Fruit fly (Drosophila melanogaster) whole organism, embryonic: ENCODE data around the gene CG14515.

Source experiments
- CG10267 ChIP-seq: fragments of 200-800 bp; sonication (Bioruptor generic); optimal IDR thresholded peaks from 2 replicates; lab custom pipeline; 2018; ENCODE audit warnings: missing biosample characterization, mild to moderate bottlenecking, missing genetic modification characterization, moderate library complexity
- CG12659 ChIP-seq: fragments of 200-800 bp; sonication (Bioruptor generic); optimal IDR thresholded peaks from 3 replicates; lab custom pipeline; 2017; ENCODE audit warnings: mild to moderate bottlenecking, missing biosample characterization, missing genetic modification reagents, missing genetic modification characterization
- CG13424 ChIP-seq: fragments of 200-800 bp; sonication (Bioruptor generic); optimal IDR thresholded peaks from 2 replicates; lab custom pipeline; 2019; ENCODE audit warnings: missing biosample characterization, mild to moderate bottlenecking, missing genetic modification characterization, moderate library complexity
- CG15514 ChIP-seq: fragments of 200-800 bp; sonication (Bioruptor generic); optimal IDR thresholded peaks from 3 replicates; lab custom pipeline; 2017; ENCODE audit warnings: missing biosample characterization, missing genetic modification characterization, mild to moderate bottlenecking, moderate library complexity, missing genetic modification reagents
- CG1603 ChIP-seq: fragments of 200-800 bp; sonication (Bioruptor generic); optimal IDR thresholded peaks from 2 replicates; lab custom pipeline; 2019; ENCODE audit warnings: missing biosample characterization, mild to moderate bottlenecking, missing genetic modification characterization, moderate library complexity
- CG18262 ChIP-seq: fragments of 200-800 bp; optimal IDR thresholded peaks from 3 replicates; lab custom pipeline; 2019; ENCODE audit warnings: missing biosample characterization, mild to moderate bottlenecking, missing genetic modification characterization, moderate library complexity
- CG18599 ChIP-seq: fragments of 200-800 bp; sonication (Bioruptor generic); optimal IDR thresholded peaks from 3 replicates; lab custom pipeline; 2017; ENCODE audit warnings: missing biosample characterization, missing genetic modification characterization, mild to moderate bottlenecking, moderate library complexity, missing genetic modification reagents
- CG2120 ChIP-seq: fragments of 200-800 bp; sonication (Bioruptor generic); optimal IDR thresholded peaks from 3 replicates; lab custom pipeline; 2016; ENCODE audit warnings: missing biosample characterization, missing genetic modification characterization
- CG2129 ChIP-seq: fragments of 200-800 bp; sonication (Bioruptor generic); IDR thresholded peaks from 2 replicates; pipeline ENCODE4 v1.3.6; 2022; ENCODE audit warnings: missing biosample characterization, missing genetic modification characterization; ENCODE audit not compliant: partially characterized antibody
- CG2889 ChIP-seq: fragments of 200-800 bp; sonication (Bioruptor generic); IDR thresholded peaks from 3 replicates; pipeline ENCODE4 v1.3.6; 2022; ENCODE audit warnings: missing biosample characterization, missing genetic modification characterization
- CG31365 ChIP-seq: fragments of 200-800 bp; sonication (Bioruptor generic); optimal IDR thresholded peaks from 2 replicates; lab custom pipeline; 2018; ENCODE audit warnings: missing biosample characterization, mild to moderate bottlenecking, missing genetic modification characterization
- CG33213 ChIP-seq: fragments of 200-800 bp; sonication (Bioruptor generic); optimal IDR thresholded peaks from 3 replicates; lab custom pipeline; 2016; ENCODE audit warnings: missing biosample characterization, missing genetic modification characterization
- CG3995 ChIP-seq: fragments of 200-800 bp; sonication (Bioruptor generic); optimal IDR thresholded peaks from 3 replicates; lab custom pipeline; 2016; ENCODE audit warnings: missing biosample characterization, missing genetic modification characterization
- CG4617 ChIP-seq: fragments of 200-800 bp; sonication (Bioruptor generic); optimal IDR thresholded peaks from 3 replicates; lab custom pipeline; 2016; ENCODE audit warnings: missing biosample characterization, missing genetic modification characterization, borderline replicate concordance
- CG7271 ChIP-seq: fragments of 200-800 bp; sonication (Bioruptor generic); optimal IDR thresholded peaks from 2 replicates; lab custom pipeline; 2018; ENCODE audit warnings: missing biosample characterization, mild to moderate bottlenecking, missing genetic modification characterization, moderate library complexity
- CG8281 ChIP-seq: fragments of 200-800 bp; sonication (Bioruptor generic); optimal IDR thresholded peaks from 2 replicates; lab custom pipeline; 2018; ENCODE audit warnings: missing biosample characterization, mild to moderate bottlenecking, missing genetic modification characterization, moderate library complexity
- CG8290 ChIP-seq, 3 experiments: fragments of 200-800 bp; sonication (Bioruptor generic); optimal IDR thresholded peaks; 2 replicates each; lab custom pipeline; 2016 to 2019; ENCODE audit warnings: missing biosample characterization in 3 of 3, missing genetic modification characterization in 3 of 3, mild to moderate bottlenecking in 2 of 3, moderate library complexity in 1 of 3
- Camta ChIP-seq: fragments of 200-800 bp; sonication (Bioruptor generic); optimal IDR thresholded peaks from 2 replicates; lab custom pipeline; 2016; ENCODE audit warnings: missing biosample characterization, missing genetic modification characterization
- D ChIP-seq, 2 experiments: fragments of 200-800 bp in 1 of 2; fragments of >200 bp in 1 of 2; sonication (Bioruptor generic) in 1 of 2; optimal IDR thresholded peaks; 2 replicates in 1 of 2; 3 replicates in 1 of 2; lab custom pipeline; 2017; ENCODE audit warnings: mild to moderate bottlenecking in 1 of 2, missing biosample characterization in 1 of 2, missing genetic modification characterization in 1 of 2, missing genetic modification reagents in 1 of 2
- E2f2 ChIP-seq: fragments of 200-800 bp; sonication (Bioruptor generic); IDR thresholded peaks from 2 replicates; pipeline ENCODE4 v1.3.6; 2022; ENCODE audit warnings: missing biosample characterization, missing genetic modification characterization
- Ets65A ChIP-seq: fragments of 200-800 bp; sonication (Bioruptor generic); peaks from one replicate; lab custom pipeline; 2016; ENCODE audit warnings: missing biosample characterization, missing genetic modification characterization
- Fer1 ChIP-seq: fragments of 200-800 bp; sonication (Bioruptor generic); optimal IDR thresholded peaks from 2 replicates; lab custom pipeline; 2017; ENCODE audit warnings: missing biosample characterization, mild to moderate bottlenecking, missing genetic modification characterization
- HmgD ChIP-seq: fragments of 200-800 bp; sonication (Bioruptor generic); optimal IDR thresholded peaks from 3 replicates; lab custom pipeline; 2016; ENCODE audit warnings: missing biosample characterization, missing genetic modification characterization
- HmgZ ChIP-seq: fragments of 200-800 bp; sonication (Bioruptor generic); optimal IDR thresholded peaks from 2 replicates; lab custom pipeline; 2018; ENCODE audit warnings: missing biosample characterization, mild to moderate bottlenecking, missing genetic modification characterization
- Hmr ChIP-seq: fragments of 200-800 bp; sonication (Bioruptor generic); optimal IDR thresholded peaks from 3 replicates; lab custom pipeline; 2017; ENCODE audit warnings: mild to moderate bottlenecking, missing biosample characterization, missing genetic modification reagents, missing genetic modification characterization
- MESR4 ChIP-seq: fragments of 200-800 bp; sonication (Bioruptor generic); optimal IDR thresholded peaks from 2 replicates; lab custom pipeline; 2018; ENCODE audit warnings: missing biosample characterization, mild to moderate bottlenecking, missing genetic modification characterization, moderate library complexity
- Nf-YC ChIP-seq: fragments of 200-800 bp; optimal IDR thresholded peaks from 3 replicates; lab custom pipeline; 2019; ENCODE audit warnings: missing biosample characterization, mild to moderate bottlenecking, missing genetic modification characterization, moderate library complexity
- Rfx ChIP-seq: fragments of 200-800 bp; sonication (Bioruptor generic); IDR thresholded peaks from 2 replicates; pipeline ENCODE4 v1.3.6; 2022; ENCODE audit warnings: missing biosample characterization, missing genetic modification characterization
- Spps ChIP-seq: fragments of 200-800 bp; sonication (Bioruptor generic); optimal IDR thresholded peaks from 2 replicates; lab custom pipeline; 2018; ENCODE audit warnings: missing biosample characterization, mild to moderate bottlenecking, missing genetic modification characterization
- Trl ChIP-seq, 3 experiments: fragments of >200 bp in 2 of 3; fragments of 200-800 bp in 1 of 3; sonication (Bioruptor generic) in 1 of 3; optimal IDR thresholded peaks; 2 replicates in 1 of 3; 3 replicates in 2 of 3; lab custom pipeline; 2016 to 2017; ENCODE audit warnings: missing biosample characterization in 1 of 3, missing genetic modification characterization in 1 of 3
- chinmo ChIP-seq: fragments of 200-800 bp; sonication (Bioruptor generic); IDR thresholded peaks from 4 replicates; pipeline ENCODE4 v1.3.6; 2022; ENCODE audit warnings: missing biosample characterization, missing genetic modification characterization; ENCODE audit not compliant: partially characterized antibody
- dan ChIP-seq: fragments of 200-800 bp; sonication (Bioruptor generic); IDR thresholded peaks from 2 replicates; pipeline ENCODE4 v1.3.6; 2022; ENCODE audit warnings: missing biosample characterization, missing genetic modification characterization
- eve ChIP-seq, 2 experiments: fragments of >200 bp; optimal IDR thresholded peaks; 2 replicates each; lab custom pipeline; 2017; ENCODE audit warnings: missing biosample characterization in 2 of 2, missing genetic modification characterization in 2 of 2
- gfzf ChIP-seq: fragments of 200-800 bp; sonication (Bioruptor generic); optimal IDR thresholded peaks from 2 replicates; lab custom pipeline; 2016; ENCODE audit warnings: missing biosample characterization, mild to moderate bottlenecking, missing genetic modification characterization, moderate library complexity
- gro ChIP-seq: fragments of 200-800 bp; sonication (Bioruptor generic); optimal IDR thresholded peaks from 2 replicates; lab custom pipeline; 2016; ENCODE audit warnings: missing biosample characterization, missing genetic modification characterization
- hbn ChIP-seq: fragments of 200-800 bp; sonication (Bioruptor generic); IDR thresholded peaks from 2 replicates; pipeline ENCODE4 v1.3.6; 2022; ENCODE audit warnings: missing biosample characterization, missing genetic modification characterization; ENCODE audit not compliant: partially characterized antibody
- knrl ChIP-seq: fragments of 200-800 bp; sonication (Bioruptor generic); IDR thresholded peaks from 3 replicates; pipeline ENCODE4 v1.3.6; 2022; ENCODE audit warnings: missing biosample characterization, missing genetic modification characterization; ENCODE audit not compliant: partially characterized antibody
- mld ChIP-seq: fragments of 200-800 bp; sonication (Bioruptor generic); IDR thresholded peaks from 3 replicates; pipeline ENCODE4 v1.3.6; 2022; ENCODE audit warnings: missing biosample characterization, missing genetic modification characterization; ENCODE audit not compliant: partially characterized antibody
- oc ChIP-seq: fragments of 200-800 bp; sonication (Bioruptor generic); optimal IDR thresholded peaks from 2 replicates; lab custom pipeline; 2018; ENCODE audit warnings: missing biosample characterization, mild to moderate bottlenecking, missing genetic modification characterization, moderate library complexity
- pb ChIP-seq: fragments of 200-800 bp; sonication (Bioruptor generic); optimal IDR thresholded peaks from 3 replicates; lab custom pipeline; 2016; ENCODE audit warnings: missing biosample characterization, missing genetic modification characterization
- tap ChIP-seq: fragments of 200-800 bp; optimal IDR thresholded peaks from 3 replicates; lab custom pipeline; 2019; ENCODE audit warnings: missing biosample characterization, mild to moderate bottlenecking, missing genetic modification characterization, moderate library complexity
- tll ChIP-seq, 2 experiments: fragments of 200-800 bp in 1 of 2; fragments of >200 bp in 1 of 2; sonication (Bioruptor generic) in 1 of 2; optimal IDR thresholded peaks; 2 replicates each; lab custom pipeline; 2017 to 2019; ENCODE audit warnings: missing biosample characterization in 2 of 2, missing genetic modification characterization in 2 of 2, mild to moderate bottlenecking in 1 of 2, moderate library complexity in 1 of 2
- unc-4 ChIP-seq: fragments of 200-800 bp; sonication (Bioruptor generic); IDR thresholded peaks from 2 replicates; pipeline ENCODE4 v1.3.6; 2022; ENCODE audit warnings: missing biosample characterization, missing genetic modification characterization; ENCODE audit not compliant: partially characterized antibody
- unpg ChIP-seq: fragments of 200-800 bp; sonication (Bioruptor generic); optimal IDR thresholded peaks from 3 replicates; lab custom pipeline; 2018; ENCODE audit warnings: missing biosample characterization, mild to moderate bottlenecking, missing genetic modification characterization, moderate library complexity
- zf30C ChIP-seq: fragments of 200-800 bp; sonication (Bioruptor generic); optimal IDR thresholded peaks from 3 replicates; lab custom pipeline; 2018; ENCODE audit warnings: missing biosample characterization, mild to moderate bottlenecking, missing genetic modification characterization

The CG14515 gene

dm6 chr3R:29222891-29223842 lies 25.8 kb downstream of the CG14515 start, which contains the start of the genes Cisd2 and Brd8:
Cisd2 (minus strand) TSS chr3R:29223428.
Brd8 (plus strand) TSS chr3R:29223485.
- TF ChIP-seq D (optimal IDR thresholded peaks at IDR 0.05; lab: Kevin White, UChicago) (no peak), D (GFP tag; optimal IDR thresholded peaks at IDR 0.05; lab: Kevin White, UChicago) (no peak), tll (GFP tag; optimal IDR thresholded peaks at IDR 0.05; lab: Kevin White, UChicago) (no peak), HmgZ (tag; lab: Kevin White, UChicago) (peak; percentile 31), CG10267 (tag; lab: Kevin White, UChicago) (peak; percentile 38), CG33213 (GFP tag; lab: Kevin White, UChicago) (peak; percentile 30), Camta (GFP tag; lab: Kevin White, UChicago) (no peak), zf30C (GFP tag; lab: Kevin White, UChicago) (no peak), Hmr (no peak), Rfx (peak; percentile 21; the same call in 1 of the 2 replicates), unpg (GFP tag; lab: Kevin White, UChicago) (no peak), oc (no peak), MESR4 (GFP tag; lab: Kevin White, UChicago) (peak; percentile 78), CG2120 (peak; percentile 7), hbn (peak; percentile 88), Ets65A (GFP tag; lab: Kevin White, UChicago) (peak; percentile 36), tap (tag; lab: Kevin White, UChicago) (no peak), CG31365 (tag; lab: Kevin White, UChicago) (no peak), CG7271 (tag; lab: Kevin White, UChicago) (no peak), CG8290 (GFP tag; optimal IDR thresholded peaks at IDR 0.05; lab: Kevin White, UChicago) (no peak), CG8290 (tag; optimal IDR thresholded peaks at IDR 0.05; lab: Kevin White, UChicago) (peak in 1 of 2 experiments; percentile 51), gfzf (peak; percentile 53), unc-4 (peak; percentile 91), mld (GFP tag; lab: Robert Waterston, UW) (peak; percentile 94), chinmo (GFP tag; lab: Robert Waterston, UW) (peak; percentile 97), CG1603 (tag; lab: Kevin White, UChicago) (peak; percentile 73), Nf-YC (peak; percentile 28), CG4617 (GFP tag; lab: Kevin White, UChicago) (peak; percentile 85), HmgD (GFP tag; lab: Kevin White, UChicago) (peak; percentile 44), Trl (optimal IDR thresholded peaks at IDR 0.05; lab: Kevin White, UChicago) (no peak), Trl (GFP tag; optimal IDR thresholded peaks at IDR 0.05; lab: Kevin White, UChicago) (no peak), CG13424 (tag; lab: Kevin White, UChicago) (no peak), CG2129 (GFP tag; lab: Robert Waterston, UW) (peak; percentile 74; the same call in 1 of the 2 replicates), CG18262 (no peak), CG2889 (no peak), CG12659 (GFP tag; lab: Kevin White, UChicago) (peak; percentile 69), knrl (GFP tag; lab: Robert Waterston, UW) (peak; percentile 88), CG18599 (GFP tag; lab: Kevin White, UChicago) (no peak), E2f2 (GFP tag; lab: Robert Waterston, UW) (peak; percentile 62), CG15514 (GFP tag; lab: Kevin White, UChicago) (peak; percentile 84), dan (no peak), CG8281 (tag; lab: Kevin White, UChicago) (peak; percentile 43), gro (GFP tag; lab: Kevin White, UChicago) (peak; percentile 26), eve (GFP tag; optimal IDR thresholded peaks at IDR 0.05; lab: Kevin White, UChicago) (no peak), pb (GFP tag; lab: Kevin White, UChicago) (no peak), Fer1 (GFP tag; lab: Kevin White, UChicago) (peak; percentile 43), Spps (no peak), CG3995 (GFP tag; lab: Kevin White, UChicago) (peak; percentile 30)
